Worm (Caenorhabditis elegans) whole organism, midembryonic: ENCODE data around the gene F07C4.6.

ENCODE experiments used
- T22C8.4 ChIP-seq: fragments of 200-800 bp; sonication (Bioruptor generic); IDR thresholded peaks from 2 replicates; pipeline ENCODE4 v1.3.6; 2022; ENCODE audit warnings: missing genetic modification characterization, missing compliant biosample characterization
- flt-1 ChIP-seq: fragments of 200-800 bp; sonication (Bioruptor generic); IDR thresholded peaks from 2 replicates; pipeline ENCODE4 v1.3.6; 2022; ENCODE audit warnings: missing genetic modification characterization, missing compliant biosample characterization
- klf-2 ChIP-seq: fragments of 200-800 bp; sonication (Bioruptor generic); conservative IDR thresholded peaks from 2 replicates; pipeline ENCODE4 v1.3.6; 2022; ENCODE audit warnings: missing genetic modification reagents, missing genetic modification characterization, missing compliant biosample characterization
- med-1 ChIP-seq: sonication (generic microtip); optimal IDR thresholded peaks from 2 replicates; lab custom pipeline; 2017; ENCODE audit warnings: missing genetic modification characterization, mild to moderate bottlenecking, missing compliant biosample characterization, antibody characterized with exemption, missing genetic modification reagents; ENCODE audit not compliant: insufficient read depth
- ref-1 ChIP-seq: fragments of 200-800 bp; sonication (Bioruptor generic); conservative IDR thresholded peaks from 2 replicates; pipeline ENCODE4 v1.3.6; 2022; ENCODE audit warnings: missing genetic modification reagents, missing genetic modification characterization, missing compliant biosample characterization
- ztf-23 ChIP-seq: fragments of 200-800 bp; sonication (Bioruptor generic); IDR thresholded peaks from 2 replicates; pipeline ENCODE4 v1.3.6; 2022; ENCODE audit warnings: missing genetic modification reagents, missing genetic modification characterization, missing compliant biosample characterization
- ztf-29 ChIP-seq: fragments of 200-800 bp; sonication (Bioruptor generic); IDR thresholded peaks from 2 replicates; pipeline ENCODE4 v1.3.6; 2022; ENCODE audit warnings: missing genetic modification reagents, missing genetic modification characterization, missing compliant biosample characterization

ce11 chrV:7609698-7610420 is 16.8 kb upstream of the F07C4.6 start, which contains the start of the genes folt-3 and clec-214:
- TF ChIP-seq ztf-29 (no peak), med-1 (GFP tag; lab: Kevin White, UChicago) (no peak), ref-1 (GFP tag; lab: Robert Waterston, UW) (no peak), ztf-23 (GFP tag; lab: Robert Waterston, UW) (no peak), klf-2 (GFP tag; lab: Robert Waterston, UW) (no peak), flt-1 (GFP tag; lab: Robert Waterston, UW) (no peak), T22C8.4 (no peak)
